Worm (Caenorhabditis elegans): ENCODE results near the gene dnj-23.

DNA sequence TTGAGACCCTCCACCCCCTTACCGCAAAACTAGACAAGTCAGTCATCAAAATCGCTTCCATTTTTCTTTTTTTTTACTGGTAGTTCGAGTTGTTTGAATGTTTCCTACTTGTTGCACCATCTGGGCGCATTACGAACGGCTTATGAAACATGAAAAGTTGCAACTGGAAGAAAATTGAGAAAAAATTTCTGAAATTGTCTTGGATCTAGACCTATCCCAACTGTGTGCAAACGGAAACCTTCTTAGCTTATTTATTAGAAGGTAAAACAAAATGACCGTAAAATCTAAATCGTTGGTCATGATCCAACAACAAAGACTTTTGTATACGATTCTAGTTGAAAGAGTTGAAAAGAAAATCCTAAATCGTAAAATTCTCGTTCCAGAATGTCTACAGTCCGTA, 33.9 kb downstream of the dnj-23 start:
- TF ChIP-seq T22C8.4 (GFP tag; IDR thresholded peaks at IDR 0.05) = no peak
- no peak for TF ChIP-seq tab-1 (GFP tag; IDR thresholded peaks at IDR 0.05)
- no peak for TF ChIP-seq ztf-29 (GFP tag; IDR thresholded peaks at IDR 0.05)
- TF ChIP-seq med-1 (GFP tag; optimal IDR thresholded peaks at IDR 0.05; ENCODE audit: insufficient read depth) = no peak
- TF ChIP-seq klf-2 (GFP tag; conservative IDR thresholded peaks at IDR 0.05) = no peak
- TF ChIP-seq ztf-23 (GFP tag; IDR thresholded peaks at IDR 0.05) = no peak
- TF ChIP-seq flt-1 (GFP tag; IDR thresholded peaks at IDR 0.05) = no peak
- no peak for TF ChIP-seq ref-1 (GFP tag; conservative IDR thresholded peaks at IDR 0.05)

Data from whole organism, midembryonic.